Worm (Caenorhabditis elegans): Measurements from ENCODE around the gene srb-6.

- no peak for TF ChIP-seq F10B5.3 (tag; optimal IDR thresholded peaks at IDR 0.05)
- no peak for TF ChIP-seq jun-1 (tag; optimal IDR thresholded peaks at IDR 0.05)
- no peak for TF ChIP-seq tag-97 (GFP tag; IDR thresholded peaks at IDR 0.05)
- TF ChIP-seq lin-13 (GFP tag; optimal IDR thresholded peaks at IDR 0.05): no peak
- TF ChIP-seq nhr-77 (tag; optimal IDR thresholded peaks at IDR 0.05): no peak
- TF ChIP-seq unc-130 (GFP tag; optimal IDR thresholded peaks at IDR 0.05): no peak
- TF ChIP-seq unc-62 (GFP tag; optimal IDR thresholded peaks at IDR 0.05 in 1 of 2): no peak
- TF ChIP-seq unc-62 (tag; optimal IDR thresholded peaks at IDR 0.05): no peak
- no peak for TF ChIP-seq nhr-11 (tag; optimal IDR thresholded peaks at IDR 0.05)
- no peak for TF ChIP-seq lsy-2 (tag; optimal IDR thresholded peaks at IDR 0.05)
- no peak for TF ChIP-seq ztf-11 (tag; optimal IDR thresholded peaks at IDR 0.05)
- TF ChIP-seq R02D3.7 (tag; optimal IDR thresholded peaks at IDR 0.05): no peak
- no peak for TF ChIP-seq tra-1 (GFP tag; IDR thresholded peaks at IDR 0.05)
- TF ChIP-seq T26A8.4 (GFP tag; IDR thresholded peaks at IDR 0.05): no peak
- no peak for TF ChIP-seq ces-1 (GFP tag; optimal IDR thresholded peaks at IDR 0.05)
Measured at ce11 chrII:10239595-10239994, 44.9 kb downstream of the srb-6 start, which contains the start of gene mec-15.

All from whole organism, L4 larva.